Worm (Caenorhabditis elegans) whole organism, L1 larva: ENCODE measurements around the gene F20B10.3.

ENCODE experiments used
- ceh-82 ChIP-seq, 3 experiments: fragments of 150-350 bp in 1 of 3; sonication (generic microtip) in 2 of 3; optimal IDR thresholded peaks; 2 replicates each; lab custom pipeline; 2014 to 2017; ENCODE audit warnings: missing biosample characterization in 3 of 3, missing genetic modification characterization in 3 of 3
- lin-39 ChIP-seq: fragments of 150-350 bp; optimal IDR thresholded peaks from 2 replicates; lab custom pipeline; 2014; ENCODE audit warnings: missing biosample characterization, missing genetic modification reagents, missing genetic modification characterization
- mef-2 ChIP-seq: fragments of 150-350 bp; optimal IDR thresholded peaks from 2 replicates; lab custom pipeline; 2014; ENCODE audit warnings: missing biosample characterization, missing genetic modification characterization
- nhr-237 ChIP-seq: fragments of 150-350 bp; optimal IDR thresholded peaks from 2 replicates; lab custom pipeline; 2014; ENCODE audit warnings: missing biosample characterization, missing genetic modification characterization
- nhr-76 ChIP-seq: sonication (generic microtip); optimal IDR thresholded peaks from 2 replicates; lab custom pipeline; 2017; ENCODE audit warnings: missing biosample characterization, missing genetic modification characterization
- nhr-90 ChIP-seq: sonication (generic microtip); optimal IDR thresholded peaks from 2 replicates; lab custom pipeline; 2016; ENCODE audit warnings: mild to moderate bottlenecking, missing genetic modification characterization, missing compliant biosample characterization; ENCODE audit not compliant: poor library complexity
- ztf-11 ChIP-seq, 2 experiments: sonication (generic microtip); optimal IDR thresholded peaks; 2 replicates each; lab custom pipeline; 2016 to 2017; ENCODE audit warnings: missing genetic modification characterization in 2 of 2, missing biosample characterization in 1 of 2, missing compliant biosample characterization in 1 of 2

DNA sequence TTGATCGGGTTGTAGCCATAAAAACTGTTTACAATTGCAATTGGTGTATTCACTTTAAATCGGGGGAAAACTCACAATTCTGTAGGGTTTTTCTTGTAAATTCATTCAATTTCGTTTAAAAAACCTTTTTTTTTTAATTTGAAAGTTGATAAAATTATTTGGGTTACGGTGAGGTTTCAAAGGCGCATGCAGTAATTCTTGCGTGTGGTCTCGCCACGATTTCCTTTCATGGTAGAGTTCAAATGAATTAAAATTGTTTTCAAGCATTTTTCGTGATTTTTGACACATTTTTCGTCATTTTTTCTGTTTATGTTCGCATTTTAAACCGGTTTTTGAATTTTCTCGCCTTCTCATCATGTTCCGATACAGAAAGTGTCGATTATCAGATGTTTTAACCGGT is 26.6 kb downstream of the F20B10.3 start:
- no peak for TF ChIP-seq lin-39 (tag; lab: Kevin White, UChicago)
- TF ChIP-seq mef-2 (tag; lab: Kevin White, UChicago) = no peak
- no peak for TF ChIP-seq ceh-82 (tag; optimal IDR thresholded peaks at IDR 0.05; lab: Kevin White, UChicago)
- no peak for TF ChIP-seq ztf-11 (tag; optimal IDR thresholded peaks at IDR 0.05; lab: Kevin White, UChicago)
- TF ChIP-seq nhr-237 (tag; lab: Kevin White, UChicago) = no peak
- no peak for TF ChIP-seq nhr-76 (tag; lab: Kevin White, UChicago)
- TF ChIP-seq nhr-90 (tag; lab: Kevin White, UChicago) = no peak
